Worm (Caenorhabditis elegans) whole organism, mixed stage, embryonic: ENCODE results near the gene nspb-3.

Experiments used
- blmp-1 ChIP-seq: fragments of 150-350 bp; optimal IDR thresholded peaks from 2 replicates; lab custom pipeline; 2014; ENCODE audit warnings: missing biosample characterization, missing genetic modification characterization
- ceh-39 ChIP-seq: fragments of 150-350 bp; optimal IDR thresholded peaks from 2 replicates; lab custom pipeline; 2014; ENCODE audit warnings: missing biosample characterization, missing genetic modification characterization
- ceh-83 ChIP-seq: fragments of 200-800 bp; sonication (Bioruptor generic); optimal IDR thresholded peaks from 2 replicates; lab custom pipeline; 2018; ENCODE audit warnings: mild to moderate bottlenecking, missing genetic modification characterization, missing compliant biosample characterization
- ces-1 ChIP-seq: fragments of 150-350 bp; optimal IDR thresholded peaks from 2 replicates; lab custom pipeline; 2014; ENCODE audit warnings: missing biosample characterization, missing genetic modification reagents, missing genetic modification characterization
- cnd-1 ChIP-seq: fragments of 200-800 bp; sonication (Bioruptor generic); optimal IDR thresholded peaks from 2 replicates; lab custom pipeline; 2018; ENCODE audit warnings: mild to moderate bottlenecking, missing genetic modification characterization, missing compliant biosample characterization
- drap-1 ChIP-seq: fragments of 200-800 bp; sonication (Bioruptor generic); optimal IDR thresholded peaks from 3 replicates; lab custom pipeline; 2018; ENCODE audit warnings: mild to moderate bottlenecking, missing genetic modification characterization, missing compliant biosample characterization
- elt-1 ChIP-seq: sonication (generic microtip); optimal IDR thresholded peaks from 2 replicates; lab custom pipeline; 2017; ENCODE audit warnings: missing genetic modification characterization, mild to moderate bottlenecking, missing compliant biosample characterization, antibody characterized with exemption, moderate library complexity, borderline replicate concordance; ENCODE audit not compliant: insufficient read depth
- elt-3 ChIP-seq: fragments of 150-350 bp; optimal IDR thresholded peaks from 2 replicates; lab custom pipeline; 2014; ENCODE audit warnings: missing biosample characterization, missing genetic modification characterization
- ham-2 ChIP-seq: fragments of 200-800 bp; sonication (Bioruptor generic); optimal IDR thresholded peaks from 2 replicates; lab custom pipeline; 2018; ENCODE audit warnings: mild to moderate bottlenecking, missing genetic modification characterization, missing compliant biosample characterization
- hlh-1 ChIP-seq: fragments of 150-350 bp; optimal IDR thresholded peaks from 2 replicates; lab custom pipeline; 2014; ENCODE audit warnings: missing biosample characterization, missing genetic modification reagents, missing genetic modification characterization
- lin-13 ChIP-seq: fragments of 150-350 bp; optimal IDR thresholded peaks from 2 replicates; lab custom pipeline; 2014; ENCODE audit warnings: missing biosample characterization, missing genetic modification characterization
- lin-32 ChIP-seq: fragments of 200-800 bp; sonication (Bioruptor generic); optimal IDR thresholded peaks from 2 replicates; lab custom pipeline; 2018; ENCODE audit warnings: mild to moderate bottlenecking, missing genetic modification characterization, missing compliant biosample characterization
- lsy-2 ChIP-seq: fragments of 150-350 bp; optimal IDR thresholded peaks from 2 replicates; lab custom pipeline; 2014; ENCODE audit warnings: missing biosample characterization, missing genetic modification characterization
- mab-5 ChIP-seq: fragments of 150-350 bp; optimal IDR thresholded peaks from 2 replicates; lab custom pipeline; 2014; ENCODE audit warnings: missing biosample characterization, missing genetic modification characterization
- mep-1 ChIP-seq: fragments of 150-350 bp; optimal IDR thresholded peaks from 2 replicates; lab custom pipeline; 2017; ENCODE audit warnings: missing biosample characterization, missing genetic modification reagents, missing genetic modification characterization, inconsistent platforms
- mls-2 ChIP-seq: sonication (generic microtip); optimal IDR thresholded peaks from 2 replicates; lab custom pipeline; 2016; ENCODE audit warnings: mild to moderate bottlenecking, missing genetic modification characterization, moderate library complexity, missing compliant biosample characterization
- nhr-12 ChIP-seq: fragments of 150-350 bp; optimal IDR thresholded peaks from 2 replicates; lab custom pipeline; 2014; ENCODE audit warnings: missing biosample characterization, missing genetic modification characterization
- nhr-237 ChIP-seq: fragments of 150-350 bp; optimal IDR thresholded peaks from 2 replicates; lab custom pipeline; 2014; ENCODE audit warnings: missing biosample characterization, missing genetic modification characterization
- nhr-28 ChIP-seq: fragments of 150-350 bp; optimal IDR thresholded peaks from 2 replicates; lab custom pipeline; 2014; ENCODE audit warnings: missing biosample characterization, missing genetic modification characterization
- nhr-76 ChIP-seq: sonication (generic microtip); optimal IDR thresholded peaks from 2 replicates; lab custom pipeline; 2017; ENCODE audit warnings: missing biosample characterization, missing genetic modification characterization
- pha-4 ChIP-seq: fragments of 150-350 bp; optimal IDR thresholded peaks from 2 replicates; lab custom pipeline; 2018; ENCODE audit warnings: missing biosample characterization, missing genetic modification reagents, missing genetic modification characterization
- sem-2 ChIP-seq: fragments of 200-800 bp; sonication (Bioruptor generic); optimal IDR thresholded peaks from 2 replicates; lab custom pipeline; 2018; ENCODE audit warnings: mild to moderate bottlenecking, missing genetic modification characterization, missing compliant biosample characterization
- snpc-4 ChIP-seq: fragments of 150-350 bp; optimal IDR thresholded peaks from 2 replicates; lab custom pipeline; 2014; ENCODE audit warnings: missing biosample characterization, missing genetic modification characterization
- tbx-8 ChIP-seq: fragments of 200-800 bp; sonication (Bioruptor generic); optimal IDR thresholded peaks from 2 replicates; lab custom pipeline; 2018; ENCODE audit warnings: mild to moderate bottlenecking, missing genetic modification characterization, moderate library complexity, missing compliant biosample characterization
- unc-120 ChIP-seq: sonication (generic microtip); optimal IDR thresholded peaks from 2 replicates; lab custom pipeline; 2017; ENCODE audit warnings: missing genetic modification characterization, missing compliant biosample characterization; ENCODE audit not compliant: poor library complexity, severe bottlenecking
- unc-39 ChIP-seq: fragments of 150-350 bp; optimal IDR thresholded peaks from 2 replicates; lab custom pipeline; 2014; ENCODE audit warnings: missing biosample characterization, missing genetic modification characterization
- unc-62 ChIP-seq: fragments of 150-350 bp; optimal IDR thresholded peaks from 2 replicates; lab custom pipeline; 2014; ENCODE audit warnings: missing biosample characterization, missing genetic modification reagents, missing genetic modification characterization
- zip-8 ChIP-seq: fragments of 150-350 bp; optimal IDR thresholded peaks from 2 replicates; lab custom pipeline; 2014; ENCODE audit warnings: missing biosample characterization, missing genetic modification characterization
- ztf-11 ChIP-seq: fragments of 150-350 bp; optimal IDR thresholded peaks from 2 replicates; lab custom pipeline; 2014; ENCODE audit warnings: missing biosample characterization, missing genetic modification characterization

nspb-3 gene

DNA sequence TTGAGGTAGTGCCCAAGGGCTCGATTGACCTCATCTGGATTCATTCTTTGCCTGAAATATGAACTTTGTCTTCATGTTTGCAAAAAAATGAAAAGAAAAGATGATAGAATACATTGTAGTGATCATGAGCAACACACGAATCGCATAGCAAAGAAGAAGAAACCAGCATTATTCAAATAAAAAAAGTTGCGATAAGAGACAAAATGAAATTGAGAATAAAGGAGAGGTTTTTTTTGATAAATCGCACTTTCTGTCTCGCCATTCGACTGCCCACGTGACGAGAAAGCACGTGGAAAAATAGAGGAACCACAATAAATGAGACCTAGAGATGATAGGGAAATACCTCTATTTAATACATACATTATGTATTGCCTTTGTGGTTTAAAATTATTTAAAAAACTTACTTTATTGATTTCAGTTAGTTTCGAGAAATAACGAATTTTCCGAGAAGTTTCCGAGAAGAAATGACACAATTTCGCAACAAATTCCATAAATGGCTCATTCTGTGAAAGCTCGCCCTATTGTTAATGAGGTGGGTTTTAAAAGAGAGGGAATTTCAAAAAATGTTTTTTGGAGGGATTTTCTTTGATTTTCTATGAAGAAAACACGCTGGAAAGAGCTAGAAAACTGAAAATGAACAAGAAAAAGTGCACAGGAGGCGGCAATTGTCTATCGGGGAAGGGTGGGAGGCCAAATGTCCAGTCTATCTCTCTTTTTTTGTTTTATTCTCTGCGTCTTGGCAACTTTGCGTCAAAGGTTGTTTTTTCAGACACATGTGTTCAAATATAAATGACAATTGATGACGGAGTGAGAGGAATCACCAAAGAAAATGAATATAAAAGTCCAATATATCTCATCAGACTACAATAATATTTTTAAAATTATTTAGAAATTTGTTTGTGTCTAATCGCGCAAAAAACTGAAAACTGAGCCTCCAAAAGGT lies 39.1 kb downstream of the nspb-3 start, which contains the start of gene paqr-1:
paqr-1 (minus strand) TSS at position 51 of the 943 bp plus-strand sequence.
- TF ChIP-seq hlh-1 (tag; lab: Kevin White, UChicago) (peak; percentile 41), elt-3 (tag; lab: Kevin White, UChicago) (no peak), ces-1 (GFP tag; lab: Kevin White, UChicago) (peak; percentile 56), pha-4 (no peak), snpc-4 (tag; lab: Kevin White, UChicago) (no peak)

DNA sequence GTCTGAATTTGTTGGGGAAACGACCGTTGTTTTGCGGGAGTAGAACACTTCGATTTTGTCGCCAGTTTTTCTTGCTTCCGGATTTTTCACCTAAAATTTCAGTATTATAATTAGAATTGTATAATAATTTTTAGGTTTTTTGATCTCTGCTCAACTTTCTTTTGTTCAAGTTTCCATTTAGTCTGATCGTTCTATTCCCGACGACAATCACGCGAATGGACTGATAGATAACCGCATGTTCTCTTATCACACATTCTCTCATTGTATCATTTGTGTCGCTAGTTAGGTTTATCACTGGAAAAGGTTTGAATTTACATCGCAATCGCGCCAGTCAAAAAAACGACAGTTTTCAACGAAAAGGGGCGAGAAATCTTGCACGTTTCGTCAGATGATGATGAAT lies 39.9 kb downstream of the nspb-3 start:
- TF ChIP-seq lin-32 (GFP tag; lab: Kevin White, UChicago) (no peak), unc-39 (tag; lab: Kevin White, UChicago) (no peak), mep-1 (tag; lab: Kevin White, UChicago) (no peak), nhr-237 (tag; lab: Kevin White, UChicago) (no peak), blmp-1 (tag; lab: Kevin White, UChicago) (no peak)
- TF ChIP-seq, all 35 proteins: peak for 0

DNA sequence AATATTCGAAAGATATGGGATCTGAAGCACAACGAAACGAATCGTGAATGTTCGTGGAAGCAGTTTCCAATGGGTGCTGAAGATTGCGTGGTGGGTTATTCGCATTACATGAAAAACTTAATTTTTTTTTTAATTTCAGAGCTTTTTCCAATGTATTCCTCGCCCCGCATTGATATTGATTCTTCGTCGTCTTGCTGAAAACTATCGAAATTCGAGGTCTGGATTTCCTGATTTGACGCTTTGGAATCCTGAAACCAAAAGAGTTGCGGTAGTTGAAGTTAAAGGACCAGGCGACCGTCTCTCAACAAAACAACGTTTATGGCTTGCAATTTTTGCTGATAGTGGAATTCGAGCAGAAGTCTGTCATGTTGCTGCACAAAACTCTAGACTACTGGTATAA lies 42.7 kb downstream of the nspb-3 start:
- TF ChIP-seq sem-2 (no peak), ham-2 (no peak), unc-120 (tag; lab: Kevin White, UChicago) (no peak), nhr-12 (tag; lab: Kevin White, UChicago) (no peak), ztf-11 (tag; lab: Kevin White, UChicago) (no peak), drap-1 (GFP tag; lab: Kevin White, UChicago) (no peak), unc-62 (GFP tag; lab: Kevin White, UChicago) (no peak), elt-1 (tag; lab: Kevin White, UChicago) (no peak), tbx-8 (GFP tag; lab: Kevin White, UChicago) (no peak), unc-39 (tag; lab: Kevin White, UChicago) (no peak)

DNA sequence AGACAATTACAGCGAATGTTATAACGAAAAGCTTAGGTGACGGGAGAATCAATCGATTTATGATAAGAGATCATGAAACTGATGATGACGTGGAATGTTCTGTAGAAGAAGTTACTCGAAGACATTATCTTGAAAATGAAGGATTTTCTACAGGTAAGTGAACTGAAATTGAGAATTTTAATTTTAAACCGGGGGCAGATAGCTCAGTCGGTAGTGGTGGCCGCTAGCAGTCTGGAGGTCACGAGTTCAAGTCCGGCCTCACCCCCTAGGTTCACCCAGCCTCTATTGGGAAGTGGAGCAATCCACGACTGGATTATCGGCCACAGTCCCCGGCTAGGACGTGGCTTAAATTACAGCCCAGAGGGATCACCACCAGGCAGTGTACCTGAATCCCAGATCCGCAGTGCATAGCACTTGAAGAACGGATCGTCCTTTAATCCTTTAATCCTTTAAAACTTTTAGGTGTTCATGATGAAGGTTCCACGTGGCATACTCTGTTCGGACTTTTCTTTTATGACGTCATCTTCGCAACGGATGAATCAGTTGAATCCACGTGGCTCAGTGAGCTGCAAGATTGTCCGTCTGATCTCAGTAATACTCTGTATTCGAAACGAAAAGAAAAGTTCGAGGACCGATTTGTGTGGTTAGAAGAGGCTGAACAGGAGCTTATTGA lies 43.3 kb downstream of the nspb-3 start:
- peak; percentile 83 for TF ChIP-seq zip-8

DNA sequence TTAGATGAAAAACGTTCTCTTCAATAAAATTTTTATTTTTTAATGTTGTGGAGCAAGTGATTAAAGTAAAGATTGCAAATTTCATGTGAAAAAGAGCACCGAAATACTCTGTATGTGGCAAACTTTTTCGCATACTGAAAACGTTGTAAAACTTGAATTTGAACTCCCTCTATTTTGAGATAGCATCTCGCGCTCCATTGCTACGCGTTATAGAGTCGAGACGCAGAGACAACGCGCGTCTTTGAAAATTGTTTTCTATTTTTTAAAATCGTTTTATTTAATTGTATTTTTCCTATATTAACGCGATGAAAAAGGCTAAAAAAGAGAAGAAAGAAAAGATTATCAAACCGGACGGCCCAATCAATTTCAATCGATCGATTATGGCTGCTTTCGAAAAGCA lies 46.2 kb downstream of the nspb-3 start, which contains the start of gene fan-1:
fan-1 (plus strand) TSS at position 78 of the 400 bp plus-strand sequence.
- no peak for TF ChIP-seq unc-39 (tag; lab: Kevin White, UChicago)
- TF ChIP-seq pha-4, result peak; percentile 9
- TF ChIP-seq nhr-237 (tag; lab: Kevin White, UChicago), result peak; percentile 28
- no peak for TF ChIP-seq mab-5 (tag; lab: Kevin White, UChicago)
- peak; percentile 50 for TF ChIP-seq ces-1 (GFP tag; lab: Kevin White, UChicago)
- no peak for TF ChIP-seq nhr-76 (tag; lab: Kevin White, UChicago)
- TF ChIP-seq mls-2 (tag; lab: Kevin White, UChicago), result no peak
- TF ChIP-seq lsy-2 (tag; lab: Kevin White, UChicago), result no peak
- no peak for TF ChIP-seq cnd-1 (tag; lab: Kevin White, UChicago)
- no peak for TF ChIP-seq nhr-28 (tag; lab: Kevin White, UChicago)
- peak; percentile 14 for TF ChIP-seq elt-1 (tag; lab: Kevin White, UChicago)
- TF ChIP-seq hlh-1 (tag; lab: Kevin White, UChicago), result no peak
- no peak for TF ChIP-seq lin-32 (GFP tag; lab: Kevin White, UChicago)
- no peak for TF ChIP-seq ceh-83 (GFP tag; lab: Kevin White, UChicago)
- no peak for TF ChIP-seq snpc-4 (tag; lab: Kevin White, UChicago)
- TF ChIP-seq ztf-11 (tag; lab: Kevin White, UChicago), result no peak
- no peak for TF ChIP-seq tbx-8 (GFP tag; lab: Kevin White, UChicago)
- no peak for TF ChIP-seq ceh-39 (tag; lab: Kevin White, UChicago)
- no peak for TF ChIP-seq nhr-12 (tag; lab: Kevin White, UChicago)
- TF ChIP-seq lin-13 (tag; lab: Kevin White, UChicago), result no peak
- TF ChIP-seq mep-1 (tag; lab: Kevin White, UChicago), result peak; percentile 36
